Worm (Caenorhabditis elegans) whole organism, young adult: ENCODE data around the gene dohh-1.

ENCODE experiments used
- B0035.1 ChIP-seq: sonication (generic microtip); optimal IDR thresholded peaks from 2 replicates; lab custom pipeline; 2016; ENCODE audit warnings: missing genetic modification characterization, mild to moderate bottlenecking, missing compliant biosample characterization, missing genotype, missing genetic modification reagents
- C06A6.2 ChIP-seq: fragments of 200-800 bp; sonication (Bioruptor generic); conservative IDR thresholded peaks from 2 replicates; pipeline ENCODE4 v1.3.6; 2022; ENCODE audit warnings: missing genetic modification characterization, missing compliant biosample characterization
- D2030.7 ChIP-seq: fragments of 200-800 bp; sonication (Bioruptor generic); IDR thresholded peaks from 2 replicates; pipeline ENCODE4 v1.3.6; 2022; ENCODE audit warnings: missing genetic modification reagents, missing genetic modification characterization, missing compliant biosample characterization
- F23B12.7 ChIP-seq: sonication (generic microtip); optimal IDR thresholded peaks from 2 replicates; lab custom pipeline; 2017; ENCODE audit warnings: missing genetic modification characterization, mild to moderate bottlenecking, missing compliant biosample characterization, antibody characterized with exemption, moderate library complexity; ENCODE audit not compliant: insufficient read depth
- F33H1.4 ChIP-seq: fragments of 200-800 bp; sonication (Bioruptor generic); IDR thresholded peaks from 2 replicates; pipeline ENCODE4 v1.3.6; 2022; ENCODE audit warnings: missing genetic modification reagents, missing genetic modification characterization, missing compliant biosample characterization
- K11D2.4 ChIP-seq: fragments of 200-800 bp; sonication (Bioruptor generic); IDR thresholded peaks from 2 replicates; pipeline ENCODE4 v1.3.6; 2022; ENCODE audit warnings: missing genetic modification reagents, missing genetic modification characterization, missing compliant biosample characterization
- K12H6.12 ChIP-seq: fragments of 200-800 bp; sonication (Bioruptor generic); optimal IDR thresholded peaks from 2 replicates; lab custom pipeline; 2018; ENCODE audit warnings: mild to moderate bottlenecking, missing genetic modification characterization, missing compliant biosample characterization
- ZK185.1 ChIP-seq: sonication (generic microtip); optimal IDR thresholded peaks from 2 replicates; lab custom pipeline; 2016; ENCODE audit warnings: mild to moderate bottlenecking, missing genetic modification characterization, missing compliant biosample characterization; ENCODE audit not compliant: poor library complexity, severe bottlenecking
- atf-7 ChIP-seq: sonication (generic microtip); optimal IDR thresholded peaks from 2 replicates; lab custom pipeline; 2017; ENCODE audit warnings: mild to moderate bottlenecking, missing genetic modification characterization, missing compliant biosample characterization
- athp-1 ChIP-seq: sonication (generic microtip); optimal IDR thresholded peaks from 2 replicates; lab custom pipeline; 2017; ENCODE audit warnings: mild to moderate bottlenecking, missing genetic modification characterization, missing compliant biosample characterization
- attf-5 ChIP-seq: fragments of 200-800 bp; sonication (Bioruptor generic); optimal IDR thresholded peaks from 2 replicates; lab custom pipeline; 2018; ENCODE audit warnings: mild to moderate bottlenecking, missing genetic modification characterization, missing compliant biosample characterization
- cebp-1 ChIP-seq, 2 experiments: fragments of 200-800 bp in 1 of 2; sonication (Bioruptor generic) in 1 of 2; sonication (generic microtip) in 1 of 2; IDR thresholded peaks in 1 of 2; optimal IDR thresholded peaks in 1 of 2; 2 replicates each; pipeline versions ENCODE4 v1.3.6 to Lab custom; 2017 to 2022; ENCODE audit warnings: missing compliant biosample characterization in 2 of 2, missing genetic modification characterization in 2 of 2, mild to moderate bottlenecking in 1 of 2, missing genetic modification reagents in 1 of 2, moderate library complexity in 1 of 2
- ceh-27 ChIP-seq: fragments of 200-800 bp; sonication (Bioruptor generic); optimal IDR thresholded peaks from 2 replicates; lab custom pipeline; 2018; ENCODE audit warnings: mild to moderate bottlenecking, missing genetic modification characterization, moderate library complexity, missing compliant biosample characterization
- ceh-58 ChIP-seq: fragments of 200-800 bp; sonication (Bioruptor generic); IDR thresholded peaks from 2 replicates; pipeline ENCODE4 v1.3.6; 2022; ENCODE audit warnings: missing genetic modification characterization, missing compliant biosample characterization
- ceh-79 ChIP-seq: sonication (generic microtip); optimal IDR thresholded peaks from 2 replicates; lab custom pipeline; 2017; ENCODE audit warnings: mild to moderate bottlenecking, missing genetic modification characterization, missing compliant biosample characterization
- ceh-91 ChIP-seq: fragments of 200-800 bp; sonication (Bioruptor generic); IDR thresholded peaks from 2 replicates; pipeline ENCODE4 v1.3.6; 2022; ENCODE audit warnings: missing genetic modification reagents, missing genetic modification characterization, missing compliant biosample characterization
- chd-7 ChIP-seq: sonication (generic microtip); optimal IDR thresholded peaks from 2 replicates; lab custom pipeline; 2016; ENCODE audit warnings: mild to moderate bottlenecking, missing genetic modification characterization, moderate library complexity, missing compliant biosample characterization
- die-1 ChIP-seq: sonication (generic microtip); optimal IDR thresholded peaks from 2 replicates; lab custom pipeline; 2016; ENCODE audit warnings: missing genotype, mild to moderate bottlenecking, missing genetic modification characterization, missing compliant biosample characterization
- dpff-1 ChIP-seq: sonication (generic microtip); optimal IDR thresholded peaks from 2 replicates; lab custom pipeline; 2017; ENCODE audit warnings: mild to moderate bottlenecking, missing genetic modification characterization, missing compliant biosample characterization
- hlh-26 ChIP-seq: fragments of 200-800 bp; sonication (Bioruptor generic); conservative IDR thresholded peaks from 2 replicates; pipeline ENCODE4 v1.3.6; 2022; ENCODE audit warnings: missing genetic modification reagents, missing genetic modification characterization, missing compliant biosample characterization
- hmg-20 ChIP-seq: fragments of 200-800 bp; sonication (Bioruptor generic); IDR thresholded peaks from 2 replicates; pipeline ENCODE4 v1.3.6; 2022; ENCODE audit warnings: missing genetic modification reagents, missing genetic modification characterization, missing compliant biosample characterization
- hsf-1 ChIP-seq: fragments of 200-800 bp; sonication (Bioruptor generic); IDR thresholded peaks from 2 replicates; pipeline ENCODE4 v1.3.6; 2022; ENCODE audit warnings: missing genetic modification reagents, missing genetic modification characterization, missing compliant biosample characterization
- let-526 ChIP-seq: fragments of 200-800 bp; sonication (Bioruptor generic); IDR thresholded peaks from 2 replicates; pipeline ENCODE4 v1.3.6; 2022; ENCODE audit warnings: missing genetic modification reagents, missing genetic modification characterization, missing compliant biosample characterization
- lin-40 ChIP-seq: sonication (generic microtip); optimal IDR thresholded peaks from 2 replicates; lab custom pipeline; 2016; ENCODE audit warnings: missing genetic modification characterization, mild to moderate bottlenecking, missing compliant biosample characterization, missing genotype, missing genetic modification reagents
- lsl-1 ChIP-seq: fragments of 200-800 bp; sonication (Bioruptor generic); optimal IDR thresholded peaks from 2 replicates; lab custom pipeline; 2018; ENCODE audit warnings: mild to moderate bottlenecking, missing genetic modification characterization, moderate library complexity, missing compliant biosample characterization
- madf-3 ChIP-seq: fragments of 200-800 bp; sonication (Bioruptor generic); IDR thresholded peaks from 2 replicates; pipeline ENCODE4 v1.3.6; 2022; ENCODE audit warnings: missing genetic modification reagents, missing genetic modification characterization, missing compliant biosample characterization
- madf-6 ChIP-seq: fragments of 200-800 bp; sonication (Bioruptor generic); IDR thresholded peaks from 2 replicates; pipeline ENCODE4 v1.3.6; 2022; ENCODE audit warnings: missing genetic modification reagents, missing genetic modification characterization, missing compliant biosample characterization
- mxl-1 ChIP-seq: sonication (generic microtip); optimal IDR thresholded peaks from 2 replicates; lab custom pipeline; 2016; ENCODE audit warnings: missing genetic modification characterization, missing compliant biosample characterization
- nfya-2 ChIP-seq: fragments of 200-800 bp; sonication (Bioruptor generic); IDR thresholded peaks from 2 replicates; pipeline ENCODE4 v1.3.6; 2022; ENCODE audit warnings: missing genetic modification reagents, missing genetic modification characterization, missing compliant biosample characterization
- nfyb-1 ChIP-seq: fragments of 200-800 bp; sonication (Bioruptor generic); IDR thresholded peaks from 2 replicates; pipeline ENCODE4 v1.3.6; 2022; ENCODE audit warnings: missing genetic modification reagents, missing genetic modification characterization, missing compliant biosample characterization
- nhr-120 ChIP-seq: fragments of 200-800 bp; sonication (Bioruptor generic); IDR thresholded peaks from 2 replicates; pipeline ENCODE4 v1.3.6; 2022; ENCODE audit warnings: missing genetic modification characterization, missing compliant biosample characterization
- nhr-80 ChIP-seq: sonication (generic microtip); optimal IDR thresholded peaks from 2 replicates; lab custom pipeline; 2016; ENCODE audit warnings: missing genetic modification characterization, missing compliant biosample characterization
- rcor-1 ChIP-seq: fragments of 200-800 bp; sonication (Bioruptor generic); IDR thresholded peaks from 2 replicates; pipeline ENCODE4 v1.3.6; 2022; ENCODE audit warnings: missing genetic modification reagents, missing genetic modification characterization, missing compliant biosample characterization
- sdz-38 ChIP-seq: sonication (generic microtip); optimal IDR thresholded peaks from 2 replicates; lab custom pipeline; 2016; ENCODE audit warnings: missing genotype, missing genetic modification characterization, missing compliant biosample characterization
- snpc-3.4 ChIP-seq: sonication (generic microtip); optimal IDR thresholded peaks from 2 replicates; lab custom pipeline; 2017; ENCODE audit warnings: missing genetic modification characterization, mild to moderate bottlenecking, missing compliant biosample characterization, antibody characterized with exemption, moderate library complexity, missing genotype, missing genetic modification reagents
- tbp1 ChIP-seq: fragments of 200-800 bp; sonication (Bioruptor generic); optimal IDR thresholded peaks from 2 replicates; lab custom pipeline; 2018; ENCODE audit warnings: mild to moderate bottlenecking, missing genetic modification characterization, missing compliant biosample characterization
- unc-130 ChIP-seq: sonication (generic microtip); optimal IDR thresholded peaks from 2 replicates; lab custom pipeline; 2016; ENCODE audit warnings: missing genetic modification reagents, missing genetic modification characterization, missing compliant biosample characterization
- zfh-2 ChIP-seq: fragments of 200-800 bp; sonication (Bioruptor generic); conservative IDR thresholded peaks from 2 replicates; pipeline ENCODE4 v1.3.6; 2022; ENCODE audit warnings: missing genetic modification reagents, missing genetic modification characterization, missing compliant biosample characterization

dohh-1 gene

ce11 chrII:10553377-10554045, 26.2 kb upstream of the dohh-1 start (continued):
- no peak for TF ChIP-seq hlh-26
- TF ChIP-seq C06A6.2, result no peak
- no peak for TF ChIP-seq F23B12.7 (tag; lab: Kevin White, UChicago)
- no peak for TF ChIP-seq D2030.7 (GFP tag; lab: Robert Waterston, UW)
- no peak for TF ChIP-seq ZK185.1 (tag; lab: Kevin White, UChicago)
- no peak for TF ChIP-seq F33H1.4 (GFP tag; lab: Robert Waterston, UW)
- TF ChIP-seq ceh-58 (GFP tag; lab: Robert Waterston, UW), result no peak
- TF ChIP-seq mxl-1, result no peak
- no peak for TF ChIP-seq ceh-27 (GFP tag; lab: Kevin White, UChicago)
- TF ChIP-seq unc-130 (GFP tag; lab: Kevin White, UChicago), result no peak
- no peak for TF ChIP-seq hmg-20
- 0 out of 2 replicates have a peak, but pooled peaks have one; percentile 9 for TF ChIP-seq zfh-2 (GFP tag; lab: Robert Waterston, UW)
- TF ChIP-seq tbp1 (GFP tag; lab: Kevin White, UChicago), result no peak
- no peak for TF ChIP-seq madf-6 (GFP tag; lab: Robert Waterston, UW)
- TF ChIP-seq die-1 (tag; lab: Kevin White, UChicago), result no peak
- TF ChIP-seq K11D2.4 (GFP tag; lab: Robert Waterston, UW), result 0 out of 2 replicates have a peak, but pooled peaks have one; percentile 8
- no peak for TF ChIP-seq athp-1 (tag; lab: Kevin White, UChicago)
- no peak for TF ChIP-seq nhr-80
- TF ChIP-seq lin-40 (tag; lab: Kevin White, UChicago), result no peak
- no peak for TF ChIP-seq rcor-1
- no peak for TF ChIP-seq ceh-79 (tag; lab: Kevin White, UChicago)

DNA sequence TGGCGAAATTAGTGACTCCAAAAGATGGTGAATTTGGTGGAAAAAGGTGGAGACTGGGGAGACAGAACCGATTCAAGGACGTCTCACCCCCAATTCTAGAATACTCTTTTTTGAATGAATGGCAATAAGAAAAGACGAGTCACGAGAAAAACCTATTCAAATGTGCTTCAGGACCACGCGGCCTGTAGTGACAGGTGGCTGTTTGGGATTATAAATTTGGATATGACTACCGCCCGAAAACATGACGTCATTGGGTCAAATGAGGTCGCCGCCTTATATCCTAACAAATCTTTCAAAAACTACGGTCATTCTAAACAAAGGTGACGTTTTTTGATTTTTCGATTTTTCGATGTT, 25.7 kb upstream of the dohh-1 start:
- TF ChIP-seq C06A6.2 (peak; percentile 37; the same call in 1 of the 2 replicates), B0035.1 (no peak), dpff-1 (tag; lab: Kevin White, UChicago) (no peak), chd-7 (tag; lab: Kevin White, UChicago) (peak; percentile 34), snpc-3.4 (tag; lab: Kevin White, UChicago) (no peak), madf-6 (GFP tag; lab: Robert Waterston, UW) (no peak), let-526 (GFP tag; lab: Robert Waterston, UW) (no peak), nfyb-1 (GFP tag; lab: Robert Waterston, UW) (0 out of 2 replicates have a peak, but pooled peaks have one; percentile 15), D2030.7 (GFP tag; lab: Robert Waterston, UW) (no peak), madf-3 (GFP tag; lab: Robert Waterston, UW) (peak; percentile 68; the same call in 1 of the 2 replicates), lsl-1 (GFP tag; lab: Kevin White, UChicago) (no peak), nhr-120 (GFP tag; lab: Robert Waterston, UW) (no peak), ceh-91 (GFP tag; lab: Robert Waterston, UW) (no peak), attf-5 (no peak), nfya-2 (GFP tag; lab: Robert Waterston, UW) (0 out of 2 replicates have a peak, but pooled peaks have one; percentile 52), K12H6.12 (no peak), atf-7 (peak; percentile 57), sdz-38 (tag; lab: Kevin White, UChicago) (no peak)

DNA sequence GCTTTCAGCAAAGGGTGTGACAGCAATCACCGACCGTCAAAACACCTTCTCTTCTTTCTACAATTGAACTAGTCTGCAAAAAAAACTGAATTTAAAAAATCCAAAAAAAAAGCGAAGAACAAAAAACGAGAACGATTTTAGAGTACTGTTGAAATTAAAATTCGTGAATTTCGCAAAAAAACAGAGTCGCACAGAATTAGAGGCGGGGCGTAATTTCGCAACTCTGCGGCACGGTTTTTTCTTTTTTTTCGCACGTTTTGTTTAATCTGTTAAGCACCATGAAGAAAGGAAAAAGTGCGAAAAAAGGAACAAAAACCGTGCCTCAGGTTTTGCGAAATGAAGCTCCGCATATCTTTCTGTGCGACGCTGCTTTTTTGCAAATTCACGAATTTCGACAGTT, 24.8 kb upstream of the dohh-1 start, which contains the start of gene mnk-1:
Gene mnk-1 (minus strand): TSS at position 73 of the 400 bp plus-strand sequence.
- no peak for TF ChIP-seq hsf-1 (GFP tag; lab: Robert Waterston, UW)
- TF ChIP-seq cebp-1 (GFP tag; IDR thresholded peaks at IDR 0.05; lab: Robert Waterston, UW), result no peak
- TF ChIP-seq cebp-1 (tag; optimal IDR thresholded peaks at IDR 0.05; lab: Kevin White, UChicago), result peak; percentile 63
